Worm (Caenorhabditis elegans): ENCODE data around the gene C01B9.1.

- TF ChIP-seq unc-62 (GFP tag; optimal IDR thresholded peaks at IDR 0.05) (no peak), lin-39 (tag; optimal IDR thresholded peaks at IDR 0.05) (no peak), egl-27 (tag; optimal IDR thresholded peaks at IDR 0.05) (no peak), nhr-25 (tag; optimal IDR thresholded peaks at IDR 0.05) (no peak), ztf-11 (tag; optimal IDR thresholded peaks at IDR 0.05) (no peak), fkh-10 (GFP tag; optimal IDR thresholded peaks at IDR 0.05) (no peak), nhr-76 (tag; optimal IDR thresholded peaks at IDR 0.05) (no peak), elt-3 (tag; optimal IDR thresholded peaks at IDR 0.05) (no peak), zag-1 (tag; optimal IDR thresholded peaks at IDR 0.05) (no peak), ceh-9 (tag; optimal IDR thresholded peaks at IDR 0.05) (no peak), sea-2 (GFP tag; optimal IDR thresholded peaks at IDR 0.05) (no peak), ama-1 (optimal IDR thresholded peaks at IDR 0.05) (no peak), elt-2 (tag; optimal IDR thresholded peaks at IDR 0.05) (no peak), nhr-11 (tag; optimal IDR thresholded peaks at IDR 0.05) (no peak)
Measured at ce11 chrII:13723754-13724153, 47.6 kb upstream of the C01B9.1 start.
